Fruit fly (Drosophila melanogaster): Measurements from ENCODE around the gene CG15533.

DNA sequence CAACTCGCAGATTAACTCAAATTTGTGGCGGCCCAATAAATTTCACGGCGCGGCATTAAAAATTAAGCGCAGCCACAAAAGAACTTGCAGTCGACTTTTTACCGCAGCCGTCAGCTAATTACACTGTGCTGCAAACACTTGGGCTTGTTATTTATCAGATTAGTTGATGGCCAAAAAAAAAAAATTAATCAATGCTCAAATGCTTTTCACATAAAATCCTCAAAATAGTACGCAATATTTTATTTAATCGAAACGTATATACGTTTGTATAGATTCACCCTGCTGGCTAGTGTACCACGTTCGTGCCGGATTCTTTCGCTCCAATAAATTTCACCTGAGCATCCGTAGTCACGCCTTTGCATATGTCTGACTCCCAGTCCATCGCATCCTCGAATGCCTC, 14.8 kb upstream of the CG15533 start:
- TF ChIP-seq Hr78 (GFP tag; optimal IDR thresholded peaks at IDR 0.05) (no peak), HLH4C (GFP tag; IDR thresholded peaks at IDR 0.05; ENCODE audit: partially characterized antibody) (no peak), sima (GFP tag; optimal IDR thresholded peaks at IDR 0.05) (no peak), Drgx (GFP tag; IDR thresholded peaks at IDR 0.05) (peak; percentile 39; the same call in 1 of the 2 replicates), B-H2 (GFP tag; optimal IDR thresholded peaks at IDR 0.05) (no peak), salm (tag; optimal IDR thresholded peaks at IDR 0.05) (no peak), Doc2 (GFP tag; IDR thresholded peaks at IDR 0.05) (no peak), Nf-YA (GFP tag; IDR thresholded peaks at IDR 0.05) (no peak), CG3838 (GFP tag; optimal IDR thresholded peaks at IDR 0.05) (no peak), CG42726 (GFP tag; IDR thresholded peaks at IDR 0.05; ENCODE audit: partially characterized antibody) (no peak), br (optimal IDR thresholded peaks at IDR 0.05) (no peak), lmd (GFP tag; IDR thresholded peaks at IDR 0.05) (peak; percentile 54), CTCF (GFP tag; optimal IDR thresholded peaks at IDR 0.05) (peak; percentile 2), CG7745 (tag; optimal IDR thresholded peaks at IDR 0.05) (no peak)

All from whole organism, embryonic.